Worm (Caenorhabditis elegans): Measurements from ENCODE around the gene F29B9.5.

Gene F29B9.5

DNA sequence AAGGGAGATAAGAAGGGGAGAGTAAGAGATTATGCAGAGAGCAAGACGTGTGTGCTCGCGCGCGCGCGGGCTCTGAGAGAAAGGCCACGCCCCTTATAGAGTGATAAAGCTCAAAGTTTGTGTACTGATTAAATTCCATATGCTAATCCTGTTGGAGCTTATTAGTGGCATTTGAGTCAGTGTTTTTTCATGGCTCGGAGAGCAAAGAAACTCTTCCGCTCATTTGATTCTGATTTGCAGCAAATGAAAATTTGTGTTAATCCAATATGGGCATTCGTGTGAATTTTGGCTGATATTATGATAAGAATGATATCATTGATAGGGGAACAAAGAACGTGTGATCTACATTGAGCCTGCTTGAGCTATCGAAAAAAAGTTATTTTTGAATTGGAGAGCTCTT is 38.7 kb upstream of the F29B9.5 start:
- TF ChIP-seq gmeb-1 (tag; optimal IDR thresholded peaks at IDR 0.05) (no peak), lin-11 (tag; optimal IDR thresholded peaks at IDR 0.05) (peak; percentile 24)

DNA sequence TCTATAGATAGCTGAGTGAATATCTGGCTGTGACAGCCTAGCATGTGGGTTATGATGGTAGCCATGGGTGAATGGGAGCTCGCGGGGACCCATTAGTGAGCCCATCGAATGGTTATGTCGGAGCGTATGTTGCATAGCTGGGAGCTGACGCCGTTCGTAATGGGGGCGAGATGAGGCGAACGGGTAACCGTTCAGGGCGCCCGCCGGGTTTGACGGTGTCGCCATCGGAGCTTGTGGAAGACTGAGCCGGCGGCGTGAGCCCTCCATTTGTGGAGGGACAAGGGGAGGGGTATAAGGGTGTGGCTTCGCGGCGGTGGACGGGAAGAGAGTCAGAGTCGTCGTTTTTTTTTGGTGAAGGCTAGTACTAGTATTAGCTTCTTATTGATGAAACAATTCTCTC is 28.4 kb upstream of the F29B9.5 start:
- TF ChIP-seq snpc-4 (tag; optimal IDR thresholded peaks at IDR 0.05) = no peak
- TF ChIP-seq nhr-11 (tag; optimal IDR thresholded peaks at IDR 0.05) = no peak
- TF ChIP-seq peb-1 (tag; optimal IDR thresholded peaks at IDR 0.05) = no peak
- no peak for TF ChIP-seq elt-3 (tag; optimal IDR thresholded peaks at IDR 0.05)
- no peak for TF ChIP-seq ama-1 (optimal IDR thresholded peaks at IDR 0.05)
- TF ChIP-seq nhr-12 (tag; optimal IDR thresholded peaks at IDR 0.05) = no peak
- TF ChIP-seq mdl-1 (tag; optimal IDR thresholded peaks at IDR 0.05) = no peak
- no peak for TF ChIP-seq lin-13 (GFP tag; optimal IDR thresholded peaks at IDR 0.05)
- TF ChIP-seq C34F6.9 (tag; optimal IDR thresholded peaks at IDR 0.05) = no peak
- TF ChIP-seq ztf-11 (tag; optimal IDR thresholded peaks at IDR 0.05) = no peak
- no peak for TF ChIP-seq ceh-82 (tag; optimal IDR thresholded peaks at IDR 0.05)
- no peak for TF ChIP-seq F13H6.1 (tag; optimal IDR thresholded peaks at IDR 0.05)
- no peak for TF ChIP-seq nhr-25 (tag; optimal IDR thresholded peaks at IDR 0.05)
- no peak for TF ChIP-seq ceh-16 (tag; optimal IDR thresholded peaks at IDR 0.05)
- TF ChIP-seq alr-1 (tag; optimal IDR thresholded peaks at IDR 0.05) = no peak
- no peak for TF ChIP-seq nhr-129 (tag; optimal IDR thresholded peaks at IDR 0.05)
- no peak for TF ChIP-seq unc-55 (GFP tag; optimal IDR thresholded peaks at IDR 0.05)

DNA sequence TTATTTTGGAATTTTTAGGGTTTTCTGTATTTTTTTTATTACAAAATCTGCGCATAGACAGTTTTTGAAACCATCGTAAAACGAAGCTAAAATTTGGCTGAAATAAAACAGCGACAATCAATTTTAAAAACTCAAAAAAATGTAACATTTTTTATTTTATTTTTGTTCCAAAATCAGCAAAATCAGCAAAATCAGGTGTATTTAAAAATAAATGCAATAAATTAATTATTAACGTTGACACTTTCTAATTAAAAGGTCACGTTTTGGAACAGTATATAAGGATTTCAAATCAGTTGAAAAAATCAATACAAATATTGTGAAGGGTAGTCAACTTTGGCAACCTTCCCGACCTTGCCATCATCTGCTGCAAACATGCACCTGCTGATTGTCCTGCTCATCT is 18.8 kb upstream of the F29B9.5 start, which contains the start of gene R105.1:
TSS of gene R105.1 (plus strand) at position 301 of the 400 bp plus-strand sequence.
- TF ChIP-seq nhr-25 (tag; optimal IDR thresholded peaks at IDR 0.05) (no peak), fos-1 (tag; optimal IDR thresholded peaks at IDR 0.05) (no peak), ama-1 (optimal IDR thresholded peaks at IDR 0.05) (no peak), peb-1 (tag; optimal IDR thresholded peaks at IDR 0.05) (no peak), nhr-10 (tag; optimal IDR thresholded peaks at IDR 0.05) (no peak), nhr-11 (tag; optimal IDR thresholded peaks at IDR 0.05) (no peak), R02D3.7 (tag; optimal IDR thresholded peaks at IDR 0.05) (no peak), aly-2 (tag; optimal IDR thresholded peaks at IDR 0.05) (no peak), egl-27 (tag; optimal IDR thresholded peaks at IDR 0.05) (no peak), mbf-1 (tag; optimal IDR thresholded peaks at IDR 0.05) (no peak), nhr-77 (tag; optimal IDR thresholded peaks at IDR 0.05) (no peak), sma-9 (GFP tag; optimal IDR thresholded peaks at IDR 0.05) (no peak), sma-9 (tag; optimal IDR thresholded peaks at IDR 0.05) (no peak), lin-11 (tag; optimal IDR thresholded peaks at IDR 0.05) (no peak), nhr-237 (tag; optimal IDR thresholded peaks at IDR 0.05) (no peak), ztf-1 (GFP tag; conservative IDR thresholded peaks at IDR 0.05) (no peak), F13H6.1 (tag; optimal IDR thresholded peaks at IDR 0.05) (no peak)

DNA sequence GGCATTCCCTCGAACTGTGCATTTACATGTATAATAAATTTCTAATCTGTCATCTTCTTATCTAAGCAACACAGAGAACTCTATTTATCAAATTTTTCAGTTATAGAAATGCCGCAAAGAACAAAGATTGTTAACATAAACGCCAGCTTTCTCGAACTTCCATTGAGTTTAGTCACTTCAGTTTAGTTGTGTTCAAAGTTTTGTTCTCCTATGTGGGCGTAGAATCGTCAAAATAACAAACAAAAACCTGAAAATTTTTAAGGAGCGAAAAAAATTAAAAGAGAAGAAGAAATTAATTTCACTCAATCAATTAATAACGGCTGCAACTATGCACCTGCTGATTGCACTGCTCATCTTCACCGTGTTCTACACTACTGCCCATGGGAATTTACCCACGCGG is 16.2 kb upstream of the F29B9.5 start, which contains the start of gene R105.5:
TSS of gene R105.5 (plus strand) at position 301 of the 400 bp plus-strand sequence.
- TF ChIP-seq nhr-23 (tag; optimal IDR thresholded peaks at IDR 0.05) (no peak), alr-1 (tag; optimal IDR thresholded peaks at IDR 0.05) (no peak), unc-55 (GFP tag; optimal IDR thresholded peaks at IDR 0.05) (no peak), unc-39 (tag; optimal IDR thresholded peaks at IDR 0.05) (no peak), Y55F3AM.14 (GFP tag; optimal IDR thresholded peaks at IDR 0.05) (no peak), sma-9 (GFP tag; optimal IDR thresholded peaks at IDR 0.05) (no peak), sma-9 (tag; optimal IDR thresholded peaks at IDR 0.05) (no peak), ztf-4 (tag; optimal IDR thresholded peaks at IDR 0.05) (no peak), egl-27 (tag; optimal IDR thresholded peaks at IDR 0.05) (no peak), ztf-11 (tag; optimal IDR thresholded peaks at IDR 0.05) (no peak), nhr-129 (tag; optimal IDR thresholded peaks at IDR 0.05) (no peak), lin-11 (tag; optimal IDR thresholded peaks at IDR 0.05) (no peak), gmeb-1 (tag; optimal IDR thresholded peaks at IDR 0.05) (no peak), nhr-77 (tag; optimal IDR thresholded peaks at IDR 0.05) (no peak), mdl-1 (tag; optimal IDR thresholded peaks at IDR 0.05) (no peak), fos-1 (tag; optimal IDR thresholded peaks at IDR 0.05) (no peak), snpc-4 (tag; optimal IDR thresholded peaks at IDR 0.05) (no peak), F13H6.1 (tag; optimal IDR thresholded peaks at IDR 0.05) (no peak)

DNA sequence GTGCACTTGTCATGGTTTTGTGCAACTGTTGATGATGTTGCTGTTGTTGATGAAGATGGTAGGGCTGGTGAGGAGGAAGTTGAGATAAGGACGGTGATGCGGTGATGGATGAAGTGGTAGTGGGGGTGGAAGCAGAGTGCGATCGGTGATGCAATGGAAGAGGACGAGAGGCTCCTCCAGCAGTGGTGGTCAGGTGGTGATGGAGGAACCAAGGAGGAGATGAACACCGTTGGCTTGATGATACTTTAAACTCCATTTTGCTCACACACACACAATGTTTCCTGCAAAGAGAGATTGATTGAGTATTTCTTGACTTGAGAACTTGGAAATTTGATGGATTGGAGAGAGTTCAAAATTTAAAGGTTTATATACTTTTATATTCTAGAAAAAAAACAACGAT is 14.4 kb upstream of the F29B9.5 start, which contains the start of gene F19C7.8:
TSS of gene F19C7.8 (minus strand) at position 256 of the 400 bp plus-strand sequence.
- TF ChIP-seq elt-1 (tag; optimal IDR thresholded peaks at IDR 0.05) (no peak), F13H6.1 (tag; optimal IDR thresholded peaks at IDR 0.05) (peak; percentile 36), sma-9 (GFP tag; optimal IDR thresholded peaks at IDR 0.05) (peak; percentile 52), sma-9 (tag; optimal IDR thresholded peaks at IDR 0.05) (no peak)

All from whole organism, L2 larva.